Worm (Caenorhabditis elegans) whole organism, late embryonic: Measurements from ENCODE around the gene arx-2.

ENCODE experiments used
- C08G9.2 ChIP-seq: sonication (generic microtip); optimal IDR thresholded peaks from 2 replicates; lab custom pipeline; 2016; ENCODE audit warnings: mild to moderate bottlenecking, missing genetic modification characterization, moderate library complexity, missing compliant biosample characterization
- C38D4.7 ChIP-seq: fragments of 200-800 bp; sonication (Bioruptor generic); optimal IDR thresholded peaks from 2 replicates; lab custom pipeline; 2018; ENCODE audit warnings: mild to moderate bottlenecking, missing genetic modification characterization, moderate library complexity, missing compliant biosample characterization
- F13H6.1 ChIP-seq: sonication (generic microtip); optimal IDR thresholded peaks from 2 replicates; lab custom pipeline; 2016; ENCODE audit warnings: missing genetic modification characterization, missing compliant biosample characterization
- K02D7.2 ChIP-seq: sonication (generic microtip); optimal IDR thresholded peaks from 2 replicates; lab custom pipeline; 2017; ENCODE audit warnings: mild to moderate bottlenecking, missing genetic modification characterization, missing compliant biosample characterization
- K09A11.1 ChIP-seq: sonication (generic microtip); optimal IDR thresholded peaks from 2 replicates; lab custom pipeline; 2017; ENCODE audit warnings: antibody characterized with exemption, mild to moderate bottlenecking, missing genetic modification characterization, missing compliant biosample characterization; ENCODE audit not compliant: insufficient read depth
- T23F11.4 ChIP-seq: fragments of 200-800 bp; sonication (Bioruptor generic); optimal IDR thresholded peaks from 2 replicates; lab custom pipeline; 2018; ENCODE audit warnings: mild to moderate bottlenecking, missing genetic modification characterization, missing compliant biosample characterization
- Y22D7AL.16 ChIP-seq: sonication (generic microtip); optimal IDR thresholded peaks from 2 replicates; lab custom pipeline; 2016; ENCODE audit warnings: missing genetic modification characterization, missing compliant biosample characterization
- ahr-1 ChIP-seq: sonication (generic microtip); optimal IDR thresholded peaks from 2 replicates; lab custom pipeline; 2016; ENCODE audit warnings: missing genetic modification characterization, missing compliant biosample characterization
- ceh-14 ChIP-seq: sonication (generic microtip); optimal IDR thresholded peaks from 2 replicates; lab custom pipeline; 2016; ENCODE audit warnings: missing genotype, missing genetic modification characterization, missing compliant biosample characterization
- ceh-30 ChIP-seq: fragments of 150-350 bp; optimal IDR thresholded peaks from 2 replicates; lab custom pipeline; 2014; ENCODE audit warnings: missing biosample characterization, missing genetic modification characterization
- ceh-31 ChIP-seq: sonication (generic microtip); optimal IDR thresholded peaks from 2 replicates; lab custom pipeline; 2016; ENCODE audit warnings: missing genetic modification characterization, missing compliant biosample characterization
- ceh-9 ChIP-seq: sonication (generic microtip); optimal IDR thresholded peaks from 2 replicates; lab custom pipeline; 2016; ENCODE audit warnings: mild to moderate bottlenecking, missing genetic modification characterization, inconsistent platforms, missing compliant biosample characterization
- ets-4 ChIP-seq: sonication (generic microtip); optimal IDR thresholded peaks from 2 replicates; lab custom pipeline; 2016; ENCODE audit warnings: missing genetic modification characterization, missing compliant biosample characterization
- fax-1 ChIP-seq: sonication (generic microtip); optimal IDR thresholded peaks from 2 replicates; lab custom pipeline; 2016; ENCODE audit warnings: missing genotype, missing genetic modification characterization, missing compliant biosample characterization
- gmeb-2 ChIP-seq: sonication (generic microtip); optimal IDR thresholded peaks from 2 replicates; lab custom pipeline; 2016; ENCODE audit warnings: missing genetic modification characterization, inconsistent platforms, missing compliant biosample characterization
- hlh-13 ChIP-seq: fragments of 200-800 bp; sonication (Bioruptor generic); optimal IDR thresholded peaks from 2 replicates; lab custom pipeline; 2018; ENCODE audit warnings: mild to moderate bottlenecking, missing genetic modification characterization, missing compliant biosample characterization
- lim-6 ChIP-seq: sonication (generic microtip); optimal IDR thresholded peaks from 2 replicates; lab custom pipeline; 2016; ENCODE audit warnings: missing genetic modification characterization, missing compliant biosample characterization
- lin-11 ChIP-seq: fragments of 200-800 bp; sonication (Bioruptor generic); optimal IDR thresholded peaks from 2 replicates; lab custom pipeline; 2018; ENCODE audit warnings: mild to moderate bottlenecking, missing genetic modification characterization, missing compliant biosample characterization
- madf-2 ChIP-seq: sonication (generic microtip); optimal IDR thresholded peaks from 2 replicates; lab custom pipeline; 2017; ENCODE audit warnings: missing genetic modification characterization, missing compliant biosample characterization
- odd-2 ChIP-seq: sonication (generic microtip); optimal IDR thresholded peaks from 2 replicates; lab custom pipeline; 2017; ENCODE audit warnings: antibody characterized with exemption, mild to moderate bottlenecking, missing genetic modification characterization, missing compliant biosample characterization
- pag-3 ChIP-seq: sonication (generic microtip); optimal IDR thresholded peaks from 2 replicates; lab custom pipeline; 2016; ENCODE audit warnings: missing compliant biosample characterization, missing genetic modification characterization, borderline replicate concordance
- pat-9 ChIP-seq: fragments of 200-800 bp; sonication (Bioruptor generic); optimal IDR thresholded peaks from 2 replicates; lab custom pipeline; 2018; ENCODE audit warnings: mild to moderate bottlenecking, missing genetic modification characterization, moderate library complexity, missing compliant biosample characterization
- pha-4 ChIP-seq: fragments of 150-350 bp; optimal IDR thresholded peaks from 2 replicates; lab custom pipeline; 2018; ENCODE audit warnings: missing biosample characterization, missing genetic modification reagents, missing genetic modification characterization
- pros-1 ChIP-seq: fragments of 150-350 bp; optimal IDR thresholded peaks from 2 replicates; lab custom pipeline; 2014; ENCODE audit warnings: missing biosample characterization, missing genetic modification reagents, missing genetic modification characterization
- rnt-1 ChIP-seq: sonication (generic microtip); optimal IDR thresholded peaks from 2 replicates; lab custom pipeline; 2016; ENCODE audit warnings: missing genetic modification characterization, missing compliant biosample characterization
- sdc-2 ChIP-seq: sonication (generic microtip); optimal IDR thresholded peaks from 2 replicates; lab custom pipeline; 2016; ENCODE audit warnings: missing genotype, missing genetic modification characterization, missing compliant biosample characterization
- sox-2 ChIP-seq: fragments of 200-800 bp; sonication (Bioruptor generic); IDR thresholded peaks from 2 replicates; pipeline ENCODE4 v1.3.6; 2022; ENCODE audit warnings: missing genetic modification reagents, missing genetic modification characterization, missing compliant biosample characterization
- sox-4 ChIP-seq: sonication (generic microtip); optimal IDR thresholded peaks from 2 replicates; lab custom pipeline; 2017; ENCODE audit warnings: mild to moderate bottlenecking, missing genetic modification characterization, inconsistent platforms, missing compliant biosample characterization
- syd-9 ChIP-seq: sonication (generic microtip); optimal IDR thresholded peaks from 2 replicates; lab custom pipeline; 2016; ENCODE audit warnings: mild to moderate bottlenecking, missing genetic modification characterization, moderate library complexity, missing compliant biosample characterization
- tbx-2 ChIP-seq: sonication (generic microtip); optimal IDR thresholded peaks from 2 replicates; lab custom pipeline; 2016; ENCODE audit warnings: missing genetic modification characterization, missing compliant biosample characterization
- tbx-7 ChIP-seq: sonication (generic microtip); optimal IDR thresholded peaks from 2 replicates; lab custom pipeline; 2016; ENCODE audit warnings: missing genotype, missing genetic modification characterization, missing compliant biosample characterization
- unc-86 ChIP-seq: sonication (generic microtip); optimal IDR thresholded peaks from 2 replicates; lab custom pipeline; 2016; ENCODE audit warnings: missing genetic modification characterization, missing compliant biosample characterization

arx-2 gene

DNA sequence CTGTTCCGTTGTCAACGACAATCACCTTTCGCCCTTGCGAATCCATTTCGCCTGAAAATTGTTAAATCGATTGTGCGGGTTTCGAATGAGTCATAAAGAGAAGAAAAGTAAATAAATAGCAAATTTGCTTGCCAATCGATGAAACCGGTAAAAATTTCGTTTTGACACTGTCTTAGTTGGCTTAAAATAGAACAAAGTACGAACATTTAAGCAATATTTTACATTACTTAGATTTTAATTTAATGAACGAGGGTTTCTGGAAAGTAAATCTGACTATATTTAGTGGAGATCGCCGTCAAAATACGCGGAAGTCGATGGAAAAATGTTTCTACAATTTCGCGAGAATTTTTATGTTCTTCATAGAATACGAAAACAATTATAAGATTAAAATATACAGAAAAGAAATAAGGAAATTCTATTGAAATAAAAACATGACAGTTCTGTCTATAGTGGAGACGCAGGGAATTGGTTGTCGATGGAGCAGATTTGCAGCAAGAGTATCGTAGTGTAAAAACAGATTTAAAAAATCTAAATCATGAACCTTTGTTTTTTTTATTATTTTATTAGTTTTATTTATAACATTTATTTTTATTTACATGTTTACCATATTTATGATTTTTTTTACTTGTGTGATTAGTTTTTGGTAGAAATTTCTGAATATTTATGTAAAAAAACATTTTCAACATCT is at the start of gene arx-2:
arx-2 (minus strand) TSS at position 51 of the 688 bp plus-strand sequence.
- no peak for TF ChIP-seq sdc-2 (tag; lab: Kevin White, UChicago)

DNA sequence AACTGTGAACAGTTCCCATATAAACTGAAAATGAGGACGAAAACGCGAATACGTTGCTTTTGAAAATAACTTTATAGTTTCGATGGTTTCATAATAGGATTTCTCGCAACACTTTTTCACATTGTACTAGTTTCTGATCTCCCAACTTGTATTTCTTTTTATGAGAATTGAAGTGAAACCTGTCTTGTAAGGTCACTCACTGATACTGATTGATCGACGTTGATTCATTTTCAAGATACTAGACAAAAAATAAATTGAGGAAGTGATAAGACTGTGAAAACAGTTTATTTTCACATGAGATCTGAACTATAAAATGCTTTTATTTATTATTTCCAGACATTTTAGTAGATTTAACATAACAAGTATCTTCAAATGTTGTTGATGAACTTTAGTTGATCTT is 49.3 kb upstream of the arx-2 start:
- no peak for TF ChIP-seq ceh-14 (tag; lab: Kevin White, UChicago)
- TF ChIP-seq odd-2 (tag; lab: Kevin White, UChicago), result no peak
- no peak for TF ChIP-seq hlh-13 (GFP tag; lab: Kevin White, UChicago)
- no peak for TF ChIP-seq tbx-2
- TF ChIP-seq K09A11.1, result no peak
- no peak for TF ChIP-seq sox-4 (tag; lab: Kevin White, UChicago)
- no peak for TF ChIP-seq lin-11 (tag; lab: Kevin White, UChicago)
- TF ChIP-seq T23F11.4 (GFP tag; lab: Kevin White, UChicago), result no peak
- TF ChIP-seq C08G9.2 (tag; lab: Kevin White, UChicago), result no peak
- TF ChIP-seq ceh-9 (tag; lab: Kevin White, UChicago), result no peak
- no peak for TF ChIP-seq lim-6
- TF ChIP-seq unc-86 (tag; lab: Kevin White, UChicago), result no peak
- no peak for TF ChIP-seq Y22D7AL.16 (tag; lab: Kevin White, UChicago)
- no peak for TF ChIP-seq ceh-30 (tag; lab: Kevin White, UChicago)

DNA sequence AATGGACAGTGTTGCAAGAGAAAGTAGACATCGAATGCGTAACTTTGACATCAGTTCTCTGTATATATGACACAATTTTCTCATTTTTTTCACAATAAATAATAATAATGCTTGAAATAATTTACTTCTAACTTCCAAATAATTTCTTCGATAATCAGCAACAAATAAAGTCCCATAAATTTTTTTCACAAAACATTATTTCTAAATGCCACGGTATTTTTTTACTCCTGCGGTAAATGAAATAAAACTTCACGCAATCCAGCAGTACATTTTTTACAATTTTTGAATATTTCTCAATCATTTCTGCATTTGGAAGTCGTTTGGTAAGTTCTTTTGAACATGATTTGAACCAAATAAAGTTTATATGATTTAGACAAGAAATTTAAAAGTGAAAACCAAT is 45.8 kb upstream of the arx-2 start, which contains the start of gene spe-10:
spe-10 (plus strand) TSS at position 301 of the 400 bp plus-strand sequence.
- TF ChIP-seq odd-2 (tag; lab: Kevin White, UChicago) (no peak), tbx-2 (no peak), pha-4 (tag; lab: Kevin White, UChicago) (no peak), tbx-7 (tag; lab: Kevin White, UChicago) (no peak), gmeb-2 (tag; lab: Kevin White, UChicago) (no peak), pag-3 (no peak), pros-1 (no peak), rnt-1 (tag; lab: Kevin White, UChicago) (no peak), ahr-1 (tag; lab: Kevin White, UChicago) (no peak), hlh-13 (GFP tag; lab: Kevin White, UChicago) (no peak), F13H6.1 (tag; lab: Kevin White, UChicago) (no peak)

DNA sequence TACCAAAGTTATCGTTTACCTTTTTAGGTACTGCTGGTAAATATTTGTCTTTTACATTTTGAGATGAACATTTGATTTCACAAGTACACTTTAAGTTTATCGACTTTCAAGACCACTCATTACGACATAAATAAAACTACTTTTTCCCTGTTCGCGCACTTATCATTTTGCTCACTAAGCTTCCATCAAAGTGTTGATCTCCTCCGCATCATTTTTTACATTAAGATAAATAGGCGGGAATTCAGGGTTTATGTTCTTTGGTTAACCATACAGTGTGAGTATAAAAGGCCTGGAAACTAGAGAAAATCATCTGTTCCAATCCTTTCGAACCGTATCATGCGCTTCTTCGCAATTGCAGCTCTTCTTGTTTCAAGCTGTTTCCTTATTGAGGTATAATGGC is 44.0 kb upstream of the arx-2 start, which contains the start of gene pqn-2:
pqn-2 (plus strand) TSS at position 301 of the 400 bp plus-strand sequence.
- TF ChIP-seq sox-4 (tag; lab: Kevin White, UChicago) (no peak), ets-4 (no peak), ceh-30 (tag; lab: Kevin White, UChicago) (no peak), pros-1 (no peak), T23F11.4 (GFP tag; lab: Kevin White, UChicago) (no peak), C38D4.7 (GFP tag; lab: Kevin White, UChicago) (no peak), ceh-31 (tag; lab: Kevin White, UChicago) (no peak), lim-6 (no peak), sox-2 (GFP tag; lab: Robert Waterston, UW) (no peak), K02D7.2 (tag; lab: Kevin White, UChicago) (no peak)

DNA sequence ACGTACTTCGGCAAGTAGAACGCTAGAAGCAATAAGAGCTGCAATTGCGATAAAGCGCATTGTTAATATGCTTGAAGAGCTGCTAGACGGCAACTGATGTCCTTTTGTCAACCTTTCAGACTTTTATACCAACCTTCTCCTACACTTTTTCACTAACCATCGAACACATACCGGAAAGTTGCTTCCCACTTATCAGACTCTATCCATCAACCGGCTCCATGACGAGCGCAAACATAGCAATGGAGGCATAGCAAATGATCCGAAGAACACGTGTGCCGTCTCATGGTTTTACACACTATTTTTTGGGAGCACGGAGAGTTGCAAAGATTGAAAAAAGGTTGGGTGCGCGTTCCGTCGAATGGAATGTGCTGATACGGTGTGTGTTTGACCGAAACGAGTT is 43.6 kb upstream of the arx-2 start, which contains the start of gene abu-1:
abu-1 (minus strand) TSS at position 101 of the 400 bp plus-strand sequence.
- TF ChIP-seq fax-1 (tag; lab: Kevin White, UChicago) (no peak), madf-2 (no peak), pat-9 (tag; lab: Kevin White, UChicago) (no peak), rnt-1 (tag; lab: Kevin White, UChicago) (no peak), syd-9 (tag; lab: Kevin White, UChicago) (no peak), Y22D7AL.16 (tag; lab: Kevin White, UChicago) (no peak)
- TF ChIP-seq, all 69 proteins: peak for 0
